Worm (Caenorhabditis elegans) whole organism, mixed stage, embryonic: ENCODE measurements around the gene set-21.

Experiments used
- M03D4.4 ChIP-seq: sonication (generic microtip); optimal IDR thresholded peaks from 2 replicates; lab custom pipeline; 2017; ENCODE audit warnings: mild to moderate bottlenecking, missing genetic modification characterization, missing compliant biosample characterization
- bed-3 ChIP-seq: fragments of 200-800 bp; sonication (Bioruptor generic); optimal IDR thresholded peaks from 3 replicates; lab custom pipeline; 2018; ENCODE audit warnings: mild to moderate bottlenecking, missing genetic modification characterization, moderate library complexity, missing compliant biosample characterization
- blmp-1 ChIP-seq: fragments of 150-350 bp; optimal IDR thresholded peaks from 2 replicates; lab custom pipeline; 2014; ENCODE audit warnings: missing biosample characterization, missing genetic modification characterization
- ceh-39 ChIP-seq: fragments of 150-350 bp; optimal IDR thresholded peaks from 2 replicates; lab custom pipeline; 2014; ENCODE audit warnings: missing biosample characterization, missing genetic modification characterization
- ceh-43 ChIP-seq: fragments of 200-800 bp; sonication (Bioruptor generic); optimal IDR thresholded peaks from 2 replicates; lab custom pipeline; 2018; ENCODE audit warnings: mild to moderate bottlenecking, missing genetic modification characterization, moderate library complexity, missing compliant biosample characterization
- ceh-83 ChIP-seq: fragments of 200-800 bp; sonication (Bioruptor generic); optimal IDR thresholded peaks from 2 replicates; lab custom pipeline; 2018; ENCODE audit warnings: mild to moderate bottlenecking, missing genetic modification characterization, missing compliant biosample characterization
- ces-1 ChIP-seq: fragments of 150-350 bp; optimal IDR thresholded peaks from 2 replicates; lab custom pipeline; 2014; ENCODE audit warnings: missing biosample characterization, missing genetic modification reagents, missing genetic modification characterization
- cnd-1 ChIP-seq: fragments of 200-800 bp; sonication (Bioruptor generic); optimal IDR thresholded peaks from 2 replicates; lab custom pipeline; 2018; ENCODE audit warnings: mild to moderate bottlenecking, missing genetic modification characterization, missing compliant biosample characterization
- drap-1 ChIP-seq: fragments of 200-800 bp; sonication (Bioruptor generic); optimal IDR thresholded peaks from 3 replicates; lab custom pipeline; 2018; ENCODE audit warnings: mild to moderate bottlenecking, missing genetic modification characterization, missing compliant biosample characterization
- elt-1 ChIP-seq: sonication (generic microtip); optimal IDR thresholded peaks from 2 replicates; lab custom pipeline; 2017; ENCODE audit warnings: missing genetic modification characterization, mild to moderate bottlenecking, missing compliant biosample characterization, antibody characterized with exemption, moderate library complexity, borderline replicate concordance; ENCODE audit not compliant: insufficient read depth
- elt-3 ChIP-seq: fragments of 150-350 bp; optimal IDR thresholded peaks from 2 replicates; lab custom pipeline; 2014; ENCODE audit warnings: missing biosample characterization, missing genetic modification characterization
- flh-1 ChIP-seq: fragments of 200-800 bp; sonication (Bioruptor generic); optimal IDR thresholded peaks from 2 replicates; lab custom pipeline; 2018; ENCODE audit warnings: mild to moderate bottlenecking, missing genetic modification characterization, moderate library complexity, missing compliant biosample characterization
- ham-2 ChIP-seq: fragments of 200-800 bp; sonication (Bioruptor generic); optimal IDR thresholded peaks from 2 replicates; lab custom pipeline; 2018; ENCODE audit warnings: mild to moderate bottlenecking, missing genetic modification characterization, missing compliant biosample characterization
- hlh-1 ChIP-seq: fragments of 150-350 bp; optimal IDR thresholded peaks from 2 replicates; lab custom pipeline; 2014; ENCODE audit warnings: missing biosample characterization, missing genetic modification reagents, missing genetic modification characterization
- lin-13 ChIP-seq: fragments of 150-350 bp; optimal IDR thresholded peaks from 2 replicates; lab custom pipeline; 2014; ENCODE audit warnings: missing biosample characterization, missing genetic modification characterization
- lin-32 ChIP-seq: fragments of 200-800 bp; sonication (Bioruptor generic); optimal IDR thresholded peaks from 2 replicates; lab custom pipeline; 2018; ENCODE audit warnings: mild to moderate bottlenecking, missing genetic modification characterization, missing compliant biosample characterization
- lsy-2 ChIP-seq: fragments of 150-350 bp; optimal IDR thresholded peaks from 2 replicates; lab custom pipeline; 2014; ENCODE audit warnings: missing biosample characterization, missing genetic modification characterization
- mab-5 ChIP-seq: fragments of 150-350 bp; optimal IDR thresholded peaks from 2 replicates; lab custom pipeline; 2014; ENCODE audit warnings: missing biosample characterization, missing genetic modification characterization
- mep-1 ChIP-seq: fragments of 150-350 bp; optimal IDR thresholded peaks from 2 replicates; lab custom pipeline; 2017; ENCODE audit warnings: missing biosample characterization, missing genetic modification reagents, missing genetic modification characterization, inconsistent platforms
- mls-2 ChIP-seq: sonication (generic microtip); optimal IDR thresholded peaks from 2 replicates; lab custom pipeline; 2016; ENCODE audit warnings: mild to moderate bottlenecking, missing genetic modification characterization, moderate library complexity, missing compliant biosample characterization
- nhr-12 ChIP-seq: fragments of 150-350 bp; optimal IDR thresholded peaks from 2 replicates; lab custom pipeline; 2014; ENCODE audit warnings: missing biosample characterization, missing genetic modification characterization
- nhr-2 ChIP-seq: fragments of 150-350 bp; optimal IDR thresholded peaks from 2 replicates; lab custom pipeline; 2014; ENCODE audit warnings: missing biosample characterization, missing genetic modification characterization
- nhr-237 ChIP-seq: fragments of 150-350 bp; optimal IDR thresholded peaks from 2 replicates; lab custom pipeline; 2014; ENCODE audit warnings: missing biosample characterization, missing genetic modification characterization
- nhr-28 ChIP-seq: fragments of 150-350 bp; optimal IDR thresholded peaks from 2 replicates; lab custom pipeline; 2014; ENCODE audit warnings: missing biosample characterization, missing genetic modification characterization
- pha-4 ChIP-seq: fragments of 150-350 bp; optimal IDR thresholded peaks from 2 replicates; lab custom pipeline; 2018; ENCODE audit warnings: missing biosample characterization, missing genetic modification reagents, missing genetic modification characterization
- sem-2 ChIP-seq: fragments of 200-800 bp; sonication (Bioruptor generic); optimal IDR thresholded peaks from 2 replicates; lab custom pipeline; 2018; ENCODE audit warnings: mild to moderate bottlenecking, missing genetic modification characterization, missing compliant biosample characterization
- sptf-1 ChIP-seq: sonication (generic microtip); optimal IDR thresholded peaks from 2 replicates; lab custom pipeline; 2017; ENCODE audit warnings: mild to moderate bottlenecking, missing genetic modification characterization, moderate library complexity, missing compliant biosample characterization
- tbx-8 ChIP-seq: fragments of 200-800 bp; sonication (Bioruptor generic); optimal IDR thresholded peaks from 2 replicates; lab custom pipeline; 2018; ENCODE audit warnings: mild to moderate bottlenecking, missing genetic modification characterization, moderate library complexity, missing compliant biosample characterization
- unc-120 ChIP-seq: sonication (generic microtip); optimal IDR thresholded peaks from 2 replicates; lab custom pipeline; 2017; ENCODE audit warnings: missing genetic modification characterization, missing compliant biosample characterization; ENCODE audit not compliant: poor library complexity, severe bottlenecking
- unc-39 ChIP-seq: fragments of 150-350 bp; optimal IDR thresholded peaks from 2 replicates; lab custom pipeline; 2014; ENCODE audit warnings: missing biosample characterization, missing genetic modification characterization
- unc-62 ChIP-seq: fragments of 150-350 bp; optimal IDR thresholded peaks from 2 replicates; lab custom pipeline; 2014; ENCODE audit warnings: missing biosample characterization, missing genetic modification reagents, missing genetic modification characterization
- zip-8 ChIP-seq: fragments of 150-350 bp; optimal IDR thresholded peaks from 2 replicates; lab custom pipeline; 2014; ENCODE audit warnings: missing biosample characterization, missing genetic modification characterization
- ztf-11 ChIP-seq: fragments of 150-350 bp; optimal IDR thresholded peaks from 2 replicates; lab custom pipeline; 2014; ENCODE audit warnings: missing biosample characterization, missing genetic modification characterization

set-21 gene

DNA sequence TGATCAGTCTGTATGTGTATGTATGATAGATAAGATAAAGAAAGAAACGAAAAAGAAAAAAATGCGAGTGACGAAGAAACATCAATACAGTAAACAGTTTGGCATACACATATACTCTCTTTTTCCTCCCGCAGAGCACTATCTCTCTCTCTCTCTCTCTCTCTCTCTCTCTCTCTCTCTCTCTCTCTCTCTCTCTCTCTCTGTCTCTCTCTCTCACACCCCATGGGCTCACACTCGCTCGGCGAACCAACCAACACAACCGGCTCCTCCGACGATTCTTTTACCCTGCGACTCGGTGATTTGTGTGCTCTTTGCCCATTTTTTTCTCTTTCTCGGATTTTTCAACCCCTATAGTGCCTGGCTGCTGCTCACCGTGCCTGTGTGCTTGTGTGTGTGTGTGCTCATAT lies 16.4 kb downstream of the set-21 start:
- TF ChIP-seq ces-1 (GFP tag; lab: Kevin White, UChicago) (no peak), mls-2 (tag; lab: Kevin White, UChicago) (no peak), blmp-1 (tag; lab: Kevin White, UChicago) (no peak), unc-39 (tag; lab: Kevin White, UChicago) (no peak), flh-1 (GFP tag; lab: Kevin White, UChicago) (no peak), ham-2 (no peak), lin-13 (tag; lab: Kevin White, UChicago) (no peak), elt-3 (tag; lab: Kevin White, UChicago) (no peak), lsy-2 (tag; lab: Kevin White, UChicago) (peak; percentile 11), nhr-237 (peak; percentile 60), M03D4.4 (tag; lab: Kevin White, UChicago) (peak; percentile 3), ztf-11 (tag; lab: Kevin White, UChicago) (no peak), hlh-1 (tag; lab: Kevin White, UChicago) (no peak), unc-120 (peak; percentile 48), elt-1 (tag; lab: Kevin White, UChicago) (no peak), lin-32 (no peak), drap-1 (GFP tag; lab: Kevin White, UChicago) (peak; percentile 20), mep-1 (no peak), cnd-1 (tag; lab: Kevin White, UChicago) (no peak), tbx-8 (GFP tag; lab: Kevin White, UChicago) (no peak), sptf-1 (no peak), nhr-2 (tag; lab: Kevin White, UChicago) (no peak), unc-62 (GFP tag; lab: Kevin White, UChicago) (no peak), pha-4 (peak; percentile 56)
- TF ChIP-seq, all 35 proteins: peak for 6

DNA sequence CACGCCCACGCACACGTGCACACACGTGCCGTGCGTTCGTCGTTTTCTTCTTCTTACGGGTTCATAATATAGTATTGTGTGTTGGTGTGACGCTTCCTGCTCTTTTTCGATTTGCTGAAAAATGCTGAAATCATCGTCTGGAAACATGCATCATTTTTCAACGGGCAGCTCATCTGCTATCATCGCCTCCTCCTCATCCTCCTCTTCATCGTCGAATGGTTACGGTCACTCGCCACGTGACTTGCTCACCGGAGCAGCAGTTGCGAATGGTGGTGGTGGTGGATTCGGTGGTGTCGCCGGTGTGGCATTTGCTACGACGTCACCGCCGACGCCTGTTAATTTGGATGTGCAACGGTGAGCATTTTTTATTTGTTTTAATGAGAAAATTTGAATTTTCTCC lies 18.1 kb downstream of the set-21 start:
- no peak for TF ChIP-seq nhr-28 (tag; lab: Kevin White, UChicago)
- TF ChIP-seq mep-1, result no peak
- TF ChIP-seq sem-2 (GFP tag; lab: Kevin White, UChicago), result no peak

DNA sequence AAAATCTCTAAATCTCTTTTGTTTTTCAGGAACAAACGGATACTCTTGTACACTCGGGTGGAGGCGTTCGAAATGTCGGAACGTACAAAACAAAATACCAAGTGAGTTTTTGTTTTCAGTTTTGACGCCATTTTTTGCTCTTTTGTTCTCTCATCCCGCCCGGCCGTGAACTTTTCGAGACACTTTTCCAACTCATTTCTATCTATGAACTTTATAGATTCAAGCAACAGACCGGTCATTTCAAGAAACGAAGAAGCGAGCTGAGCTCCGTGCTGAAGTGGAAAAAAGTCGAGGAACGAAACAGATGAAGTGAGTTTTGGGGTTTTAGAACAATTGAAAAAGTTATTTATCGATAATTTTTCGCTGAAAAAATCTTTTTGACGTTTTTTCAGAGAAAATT lies 19.9 kb downstream of the set-21 start:
- TF ChIP-seq ceh-83 (no peak), lsy-2 (tag; lab: Kevin White, UChicago) (no peak), mab-5 (no peak), unc-62 (GFP tag; lab: Kevin White, UChicago) (no peak), blmp-1 (tag; lab: Kevin White, UChicago) (no peak), mls-2 (tag; lab: Kevin White, UChicago) (no peak), ceh-39 (tag; lab: Kevin White, UChicago) (no peak), M03D4.4 (tag; lab: Kevin White, UChicago) (no peak), nhr-12 (no peak), nhr-237 (no peak), ceh-43 (no peak)

DNA sequence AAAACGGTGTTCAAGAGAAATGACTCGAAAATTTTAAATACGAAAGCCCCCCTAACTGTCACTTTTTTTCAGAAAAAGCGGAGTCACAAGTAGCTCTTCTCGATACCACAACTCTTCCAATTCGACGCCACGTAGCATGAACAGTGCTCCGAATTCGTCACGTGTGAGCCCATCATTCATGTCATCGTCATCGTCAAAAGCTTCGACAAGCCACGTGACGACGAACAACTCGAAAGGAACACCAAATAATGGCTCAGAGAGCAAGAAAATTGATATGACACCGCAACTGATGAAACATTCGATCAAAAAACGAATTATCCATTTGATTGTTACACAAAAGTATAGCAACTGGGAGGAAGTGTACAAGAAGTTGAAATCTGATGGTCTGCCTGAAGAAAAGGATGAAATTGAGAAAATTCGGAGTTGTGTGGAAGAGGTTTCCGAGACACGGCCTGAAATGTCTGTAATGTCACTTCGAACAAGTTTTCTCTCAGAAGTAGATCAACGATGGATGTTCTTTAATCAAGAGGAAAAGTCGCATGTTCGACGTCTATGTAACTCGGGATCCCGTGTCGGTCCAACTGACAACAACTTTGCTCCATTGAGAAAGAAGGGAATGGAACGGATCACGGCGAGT lies 20.8 kb downstream of the set-21 start:
- no peak for TF ChIP-seq nhr-237
- TF ChIP-seq unc-62 (GFP tag; lab: Kevin White, UChicago), result no peak
- TF ChIP-seq hlh-1 (tag; lab: Kevin White, UChicago), result no peak
- TF ChIP-seq pha-4, result no peak
- no peak for TF ChIP-seq elt-1 (tag; lab: Kevin White, UChicago)
- TF ChIP-seq tbx-8 (GFP tag; lab: Kevin White, UChicago), result no peak
- no peak for TF ChIP-seq nhr-12
- no peak for TF ChIP-seq bed-3 (GFP tag; lab: Kevin White, UChicago)

DNA sequence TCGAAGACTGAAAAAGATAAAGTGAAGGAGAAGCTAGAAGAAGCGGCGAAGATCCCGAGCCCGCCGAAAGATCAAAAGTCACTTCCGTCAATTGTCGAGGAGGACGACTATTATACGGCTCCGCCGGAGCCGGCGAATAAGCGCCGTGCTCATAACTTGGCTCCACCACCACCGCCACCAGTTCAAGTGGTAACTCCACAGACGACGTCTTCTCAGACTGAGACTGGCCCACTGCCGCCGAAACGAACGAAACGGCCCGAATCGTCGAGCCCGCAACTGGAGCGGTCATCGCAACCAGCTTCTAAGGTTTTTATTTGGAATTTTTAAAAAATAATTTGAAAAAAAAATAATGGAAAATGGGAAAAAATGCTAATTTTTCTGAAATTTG lies 21.3 kb downstream of the set-21 start:
- TF ChIP-seq zip-8 (tag; lab: Kevin White, UChicago) (no peak), sem-2 (GFP tag; lab: Kevin White, UChicago) (peak; percentile 0)
- TF ChIP-seq, all 35 proteins: peak for 1
